Worm (Caenorhabditis elegans) whole organism, L1 larva: ENCODE measurements around the gene sipa-1.
A peak's percentile ranks its signal among the peaks of the same experiment; 100 is the strongest.

ENCODE experiments used
- C16A3.4 ChIP-seq: fragments of 150-350 bp; optimal IDR thresholded peaks from 2 replicates; lab custom pipeline; 2014; ENCODE audit warnings: missing biosample characterization, missing genetic modification characterization
- Y116A8C.19 ChIP-seq: sonication (generic microtip); optimal IDR thresholded peaks from 2 replicates; lab custom pipeline; 2016; ENCODE audit warnings: missing compliant biosample characterization, missing genetic modification characterization, borderline replicate concordance
- alr-1 ChIP-seq: fragments of 200-800 bp; sonication (Bioruptor generic); optimal IDR thresholded peaks from 2 replicates; lab custom pipeline; 2018; ENCODE audit warnings: borderline replicate concordance, mild to moderate bottlenecking, missing genetic modification characterization, missing compliant biosample characterization
- ama-1 ChIP-seq: fragments of 150-350 bp; optimal IDR thresholded peaks from 2 replicates; lab custom pipeline; 2014
- ceh-63 ChIP-seq: fragments of 200-800 bp; sonication (Bioruptor generic); optimal IDR thresholded peaks from 2 replicates; lab custom pipeline; 2018; ENCODE audit warnings: mild to moderate bottlenecking, missing genetic modification characterization, missing compliant biosample characterization
- ceh-8 ChIP-seq: fragments of 200-800 bp; sonication (Bioruptor generic); optimal IDR thresholded peaks from 2 replicates; lab custom pipeline; 2018; ENCODE audit warnings: mild to moderate bottlenecking, missing genetic modification characterization, moderate library complexity, missing compliant biosample characterization
- ceh-90 ChIP-seq: sonication (generic microtip); optimal IDR thresholded peaks from 2 replicates; lab custom pipeline; 2016; ENCODE audit warnings: missing genetic modification characterization, missing compliant biosample characterization
- dsc-1 ChIP-seq: sonication (generic microtip); optimal IDR thresholded peaks from 2 replicates; lab custom pipeline; 2016; ENCODE audit warnings: mild to moderate bottlenecking, missing genetic modification characterization, missing compliant biosample characterization
- egl-27 ChIP-seq, 2 experiments: fragments of 150-350 bp in 1 of 2; sonication (generic microtip); optimal IDR thresholded peaks; 3 replicates each; lab custom pipeline; 2017 to 2018; ENCODE audit warnings: missing biosample characterization in 2 of 2, missing genetic modification characterization in 2 of 2, missing genetic modification reagents in 2 of 2
- elt-2 ChIP-seq: sonication (generic microtip); optimal IDR thresholded peaks from 2 replicates; lab custom pipeline; 2016; ENCODE audit warnings: missing genetic modification characterization, mild to moderate bottlenecking, inconsistent platforms, missing compliant biosample characterization, missing genetic modification reagents
- fkh-10 ChIP-seq: sonication (generic microtip); optimal IDR thresholded peaks from 2 replicates; lab custom pipeline; 2017; ENCODE audit warnings: missing biosample characterization, missing genetic modification reagents, missing genetic modification characterization
- fkh-4 ChIP-seq: sonication (generic microtip); optimal IDR thresholded peaks from 2 replicates; lab custom pipeline; 2016; ENCODE audit warnings: missing compliant biosample characterization, missing genetic modification characterization, borderline replicate concordance
- grh-1 ChIP-seq: fragments of 200-800 bp; sonication (Bioruptor generic); IDR thresholded peaks from 2 replicates; pipeline ENCODE4 v1.3.6; 2022; ENCODE audit warnings: missing genetic modification reagents, missing genetic modification characterization, missing compliant biosample characterization
- hlh-4 ChIP-seq: sonication (generic microtip); optimal IDR thresholded peaks from 2 replicates; lab custom pipeline; 2016; ENCODE audit warnings: mild to moderate bottlenecking, missing genetic modification characterization, missing compliant biosample characterization
- hpl-2 ChIP-seq: fragments of 150-350 bp; optimal IDR thresholded peaks from 2 replicates; lab custom pipeline; 2014; ENCODE audit warnings: missing biosample characterization, missing genetic modification reagents, missing genetic modification characterization
- isw-1 ChIP-seq: fragments of 200-800 bp; sonication (Bioruptor generic); IDR thresholded peaks from 2 replicates; pipeline ENCODE4 v1.3.6; 2022; ENCODE audit warnings: missing genetic modification characterization, missing compliant biosample characterization
- lin-13 ChIP-seq: fragments of 150-350 bp; optimal IDR thresholded peaks from 2 replicates; lab custom pipeline; 2014; ENCODE audit warnings: missing biosample characterization, missing genetic modification reagents, missing genetic modification characterization
- lin-14 ChIP-seq: fragments of 200-800 bp; sonication (Bioruptor generic); optimal IDR thresholded peaks from 2 replicates; lab custom pipeline; 2018; ENCODE audit warnings: mild to moderate bottlenecking, missing genetic modification characterization, moderate library complexity, missing compliant biosample characterization
- lin-35 ChIP-seq, 2 experiments: fragments of 150-350 bp; optimal IDR thresholded peaks; 2 replicates each; lab custom pipeline; 2014; ENCODE audit warnings: missing biosample characterization in 2 of 2, missing genetic modification characterization in 2 of 2, missing genetic modification reagents in 2 of 2
- lsy-2 ChIP-seq, 2 experiments: fragments of 150-350 bp; optimal IDR thresholded peaks; 2 replicates each; lab custom pipeline; 2014; ENCODE audit warnings: missing biosample characterization in 2 of 2, missing genetic modification characterization in 2 of 2
- mab-9 ChIP-seq: fragments of 200-800 bp; sonication (Bioruptor generic); IDR thresholded peaks from 2 replicates; pipeline ENCODE4 v1.3.6; 2022; ENCODE audit warnings: missing genetic modification reagents, missing genetic modification characterization, missing compliant biosample characterization
- mdl-1 ChIP-seq, 2 experiments: fragments of 150-350 bp; optimal IDR thresholded peaks; 2 replicates each; lab custom pipeline; 2014 to 2017; ENCODE audit warnings: missing biosample characterization in 2 of 2, missing genetic modification characterization in 2 of 2, inconsistent platforms in 1 of 2
- mef-2 ChIP-seq: fragments of 150-350 bp; optimal IDR thresholded peaks from 2 replicates; lab custom pipeline; 2014; ENCODE audit warnings: missing biosample characterization, missing genetic modification characterization
- mep-1 ChIP-seq: fragments of 150-350 bp; optimal IDR thresholded peaks from 2 replicates; lab custom pipeline; 2014; ENCODE audit warnings: missing biosample characterization, missing genetic modification characterization
- nhr-11 ChIP-seq: fragments of 150-350 bp; optimal IDR thresholded peaks from 2 replicates; lab custom pipeline; 2014; ENCODE audit warnings: missing biosample characterization, missing genetic modification characterization
- nhr-20 ChIP-seq: sonication (generic microtip); optimal IDR thresholded peaks from 2 replicates; lab custom pipeline; 2016; ENCODE audit warnings: mild to moderate bottlenecking, missing genetic modification characterization, missing compliant biosample characterization
- nhr-237 ChIP-seq: fragments of 150-350 bp; optimal IDR thresholded peaks from 2 replicates; lab custom pipeline; 2014; ENCODE audit warnings: missing biosample characterization, missing genetic modification characterization
- nhr-71 ChIP-seq: sonication (generic microtip); optimal IDR thresholded peaks from 2 replicates; lab custom pipeline; 2016; ENCODE audit warnings: mild to moderate bottlenecking, missing genetic modification characterization, moderate library complexity, missing compliant biosample characterization
- nhr-76 ChIP-seq: sonication (generic microtip); optimal IDR thresholded peaks from 2 replicates; lab custom pipeline; 2017; ENCODE audit warnings: missing biosample characterization, missing genetic modification characterization
- rnt-1 ChIP-seq: sonication (generic microtip); optimal IDR thresholded peaks from 2 replicates; lab custom pipeline; 2016; ENCODE audit warnings: mild to moderate bottlenecking, missing genetic modification characterization, moderate library complexity, missing compliant biosample characterization
- snpc-4 ChIP-seq: fragments of 150-350 bp; optimal IDR thresholded peaks from 2 replicates; lab custom pipeline; 2014; ENCODE audit warnings: missing biosample characterization, missing genetic modification characterization
- sptf-1 ChIP-seq: fragments of 150-350 bp; optimal IDR thresholded peaks from 2 replicates; lab custom pipeline; 2014; ENCODE audit warnings: missing biosample characterization, missing genetic modification characterization
- sup-37 ChIP-seq: fragments of 200-800 bp; sonication (Bioruptor generic); optimal IDR thresholded peaks from 2 replicates; lab custom pipeline; 2018; ENCODE audit warnings: mild to moderate bottlenecking, missing genetic modification characterization, missing compliant biosample characterization
- tbx-2 ChIP-seq: sonication (generic microtip); optimal IDR thresholded peaks from 2 replicates; lab custom pipeline; 2016; ENCODE audit warnings: missing genetic modification characterization, missing compliant biosample characterization
- tlp-1 ChIP-seq: fragments of 150-350 bp; optimal IDR thresholded peaks from 2 replicates; lab custom pipeline; 2014; ENCODE audit warnings: missing biosample characterization, missing genetic modification characterization
- unc-130 ChIP-seq: fragments of 150-350 bp; optimal IDR thresholded peaks from 2 replicates; lab custom pipeline; 2017; ENCODE audit warnings: missing biosample characterization, missing genetic modification characterization, inconsistent platforms
- xbp-1 ChIP-seq: sonication (generic microtip); optimal IDR thresholded peaks from 2 replicates; lab custom pipeline; 2016; ENCODE audit warnings: missing genetic modification characterization, missing compliant biosample characterization
- zip-4 ChIP-seq: fragments of 200-800 bp; sonication (Bioruptor generic); optimal IDR thresholded peaks from 2 replicates; lab custom pipeline; 2018; ENCODE audit warnings: mild to moderate bottlenecking, missing genetic modification characterization, moderate library complexity, missing compliant biosample characterization
- ztf-11 ChIP-seq, 2 experiments: sonication (generic microtip); optimal IDR thresholded peaks; 2 replicates each; lab custom pipeline; 2016 to 2017; ENCODE audit warnings: missing genetic modification characterization in 2 of 2, missing biosample characterization in 1 of 2, missing compliant biosample characterization in 1 of 2
- ztf-4 ChIP-seq: fragments of 150-350 bp; optimal IDR thresholded peaks from 2 replicates; lab custom pipeline; 2014; ENCODE audit warnings: missing biosample characterization, missing genetic modification characterization

The sipa-1 gene

DNA sequence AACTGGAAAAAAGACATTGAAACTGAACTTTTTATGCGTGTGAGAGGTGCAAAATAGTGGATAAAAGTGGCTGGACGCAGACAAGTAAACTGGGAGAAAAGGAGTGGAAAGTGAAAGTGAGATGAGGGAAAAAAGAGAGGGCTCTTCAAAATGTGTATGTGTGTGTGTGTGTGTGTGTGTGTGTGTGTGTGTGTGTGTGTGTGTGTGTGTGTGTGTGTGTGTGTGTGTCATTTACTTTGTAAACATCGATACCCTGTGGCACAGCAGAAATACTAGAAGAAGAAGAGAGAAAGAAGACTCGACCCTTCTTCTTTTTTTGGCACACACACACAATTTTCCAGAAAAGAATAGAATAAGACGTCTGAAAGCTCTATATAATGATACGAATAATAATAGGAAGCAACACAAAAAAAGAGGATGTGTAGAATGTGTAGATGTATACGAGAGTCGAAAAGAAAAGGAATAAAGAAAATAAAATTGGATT, 1.6 kb upstream of the sipa-1 start (continued):
- TF ChIP-seq tbx-2 (tag; lab: Kevin White, UChicago) (peak; percentile 36), ztf-11 (tag; optimal IDR thresholded peaks at IDR 0.05; lab: Kevin White, UChicago) (no peak), ceh-8 (peak; percentile 33), lin-13 (no peak), egl-27 (tag; optimal IDR thresholded peaks at IDR 0.05; lab: Kevin White, UChicago) (peak in 1 of 2 experiments; percentile 1), ztf-4 (no peak), xbp-1 (tag; lab: Kevin White, UChicago) (no peak), mdl-1 (tag; optimal IDR thresholded peaks at IDR 0.05; lab: Kevin White, UChicago) (peak in 1 of 2 experiments; percentile 40), nhr-76 (no peak), hpl-2 (GFP tag; lab: Kevin White, UChicago) (no peak), ama-1 (lab: Kevin White, UChicago) (no peak), nhr-20 (tag; lab: Kevin White, UChicago) (peak; percentile 45), fkh-4 (tag; lab: Kevin White, UChicago) (no peak), dsc-1 (tag; lab: Kevin White, UChicago) (peak; percentile 51), nhr-11 (tag; lab: Kevin White, UChicago) (no peak), lin-35 (GFP tag; optimal IDR thresholded peaks at IDR 0.05; lab: Kevin White, UChicago) (peak in 1 of 2 experiments; percentile 51), C16A3.4 (tag; lab: Kevin White, UChicago) (peak; percentile 27), mep-1 (tag; lab: Kevin White, UChicago) (peak; percentile 43), grh-1 (no peak), hlh-4 (tag; lab: Kevin White, UChicago) (no peak), ceh-90 (tag; lab: Kevin White, UChicago) (no peak), fkh-10 (GFP tag; lab: Kevin White, UChicago) (peak; percentile 61), lsy-2 (tag; optimal IDR thresholded peaks at IDR 0.05; lab: Kevin White, UChicago) (peak; percentile 50 to 66), elt-2 (tag; lab: Kevin White, UChicago) (no peak), isw-1 (GFP tag; lab: Robert Waterston, UW) (peak; percentile 50), sup-37 (GFP tag; lab: Kevin White, UChicago) (peak; percentile 10), rnt-1 (peak; percentile 74), lin-14 (GFP tag; lab: Kevin White, UChicago) (peak; percentile 95), zip-4 (GFP tag; lab: Kevin White, UChicago) (peak; percentile 23), ceh-63 (GFP tag; lab: Kevin White, UChicago) (peak; percentile 70), snpc-4 (tag; lab: Kevin White, UChicago) (no peak)

DNA sequence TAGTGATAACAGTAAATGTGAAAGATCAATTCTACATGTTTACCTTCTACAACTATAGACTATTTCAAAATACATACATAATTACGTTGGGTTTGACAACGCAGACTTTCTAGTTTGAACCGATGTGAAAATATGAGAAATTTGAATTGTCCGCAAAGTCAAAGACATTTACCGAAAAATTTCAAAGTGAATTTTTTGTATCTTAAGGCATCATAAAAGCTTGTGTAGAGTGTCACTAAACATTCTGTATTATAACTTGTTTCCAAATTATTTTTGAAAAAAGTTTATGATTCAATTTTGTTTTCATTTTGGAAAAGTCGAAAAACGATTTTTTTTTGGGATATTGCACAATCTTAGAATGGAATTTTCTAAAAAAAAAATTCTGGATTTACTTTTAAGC, 1.5 kb downstream of the sipa-1 start:
- TF ChIP-seq ceh-63 (GFP tag; lab: Kevin White, UChicago) (no peak), ceh-8 (no peak), xbp-1 (tag; lab: Kevin White, UChicago) (no peak), Y116A8C.19 (no peak), nhr-71 (tag; lab: Kevin White, UChicago) (no peak), tlp-1 (tag; lab: Kevin White, UChicago) (no peak), nhr-76 (no peak), unc-130 (tag; lab: Kevin White, UChicago) (no peak), mef-2 (tag; lab: Kevin White, UChicago) (no peak), sptf-1 (tag; lab: Kevin White, UChicago) (no peak), nhr-237 (tag; lab: Kevin White, UChicago) (no peak), mab-9 (no peak), egl-27 (tag; optimal IDR thresholded peaks at IDR 0.05; lab: Kevin White, UChicago) (no peak), zip-4 (GFP tag; lab: Kevin White, UChicago) (no peak), alr-1 (tag; lab: Kevin White, UChicago) (no peak), lin-13 (no peak), ztf-4 (no peak)
- TF ChIP-seq, all 84 proteins: peak for 0
